Fruit fly (Drosophila melanogaster) whole organism, larva: ENCODE measurements around the gene Dip-B.

Experiments used
- noc ChIP-seq: fragments of 200-800 bp; sonication (Bioruptor generic); optimal IDR thresholded peaks from 3 replicates; lab custom pipeline; 2019; ENCODE audit warnings: missing biosample characterization, mild to moderate bottlenecking, missing genetic modification characterization, moderate library complexity

Dip-B gene

dm6 chr3R:13803185-13803887 lies 21.2 kb downstream of the Dip-B start:
- no peak for TF ChIP-seq noc (tag; lab: Kevin White, UChicago)

dm6 chr3R:13803892-13804710 lies 22.0 kb downstream of the Dip-B start:
- no peak for TF ChIP-seq noc (tag; lab: Kevin White, UChicago)

DNA sequence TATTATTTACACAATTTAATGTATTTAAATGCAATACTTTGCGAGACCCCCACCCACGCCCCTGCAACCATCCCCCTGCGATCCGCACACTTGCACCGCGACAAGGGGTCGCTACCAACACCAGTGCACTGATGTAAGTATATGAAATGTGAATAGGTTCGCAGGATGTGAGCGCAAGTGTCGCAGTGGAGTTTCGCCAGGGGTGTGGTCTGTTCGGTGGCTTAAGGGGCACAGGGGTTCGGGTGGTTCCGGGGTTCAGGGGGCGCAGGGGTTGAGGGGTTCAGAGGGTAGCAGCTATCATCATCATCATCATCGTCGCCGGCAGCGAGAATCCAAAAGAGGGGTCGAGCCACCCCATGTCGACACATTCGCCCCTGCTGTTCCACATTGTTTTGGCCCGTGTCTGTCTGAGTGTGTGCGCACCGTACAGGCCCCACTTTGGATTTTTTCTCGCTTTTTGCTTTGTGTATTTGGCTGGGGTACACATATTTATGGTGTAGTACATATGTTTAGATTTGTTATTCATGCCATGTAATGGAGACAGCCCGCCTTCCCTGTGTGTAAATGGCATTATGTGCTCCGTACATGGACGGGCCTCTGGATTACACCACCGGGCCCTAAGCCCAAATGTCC lies 23.0 kb downstream of the Dip-B start:
- TF ChIP-seq noc (tag; lab: Kevin White, UChicago): no peak

DNA sequence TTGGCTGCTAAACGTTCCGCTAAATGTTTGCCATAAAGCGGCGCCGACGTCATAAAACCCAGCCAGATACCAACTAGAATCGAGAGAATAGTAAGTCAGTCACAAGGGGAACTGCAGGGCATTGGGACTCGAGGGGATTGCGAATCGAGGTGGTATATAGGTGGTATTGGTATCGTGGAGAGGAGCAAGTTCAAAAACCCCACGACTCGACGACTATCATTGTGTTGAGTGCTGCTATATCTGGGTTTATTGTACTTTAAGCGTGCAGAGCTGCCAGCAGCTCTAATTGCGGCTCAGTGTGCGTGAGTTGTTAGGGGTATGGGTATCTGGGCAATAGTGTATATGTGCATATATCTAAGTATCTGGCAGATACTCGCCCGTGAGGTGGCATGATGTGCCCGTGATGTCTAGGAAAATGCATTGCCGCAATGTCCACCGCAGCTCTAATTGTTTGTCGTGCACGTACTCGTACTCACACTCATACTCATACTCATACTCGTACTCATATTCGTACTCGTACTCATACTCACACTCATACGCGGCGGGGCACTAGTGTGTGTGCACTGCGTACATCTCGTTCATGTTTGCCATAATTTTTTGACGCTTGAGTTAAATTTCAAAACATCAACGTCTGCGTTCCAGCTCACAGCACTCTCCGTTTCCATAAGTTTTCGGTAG lies 24.1 kb downstream of the Dip-B start:
- no peak for TF ChIP-seq noc (tag; lab: Kevin White, UChicago)

DNA sequence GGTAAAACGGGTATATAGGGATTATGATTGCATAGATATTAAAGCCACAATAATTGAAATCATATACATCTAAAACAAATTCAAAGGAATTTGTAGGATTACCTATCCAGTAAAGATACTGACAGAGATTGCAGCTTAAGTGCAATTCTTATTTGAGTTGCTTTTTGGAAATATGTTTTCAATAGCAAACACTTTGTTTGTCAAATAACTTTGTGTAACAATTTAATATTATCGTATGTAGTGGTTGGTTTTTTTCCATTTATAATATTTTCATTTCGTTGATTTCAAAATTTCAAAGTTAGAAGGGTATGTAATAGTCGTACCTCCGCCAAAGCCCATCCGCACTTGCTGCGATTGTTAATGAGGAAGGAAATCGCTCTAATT lies 24.6 kb downstream of the Dip-B start:
- no peak for TF ChIP-seq noc (tag; lab: Kevin White, UChicago)

dm6 chr3R:13807330-13807729 lies 25.2 kb downstream of the Dip-B start:
- no peak for TF ChIP-seq noc (tag; lab: Kevin White, UChicago)

dm6 chr3R:13807906-13808305 lies 25.8 kb downstream of the Dip-B start:
- no peak for TF ChIP-seq noc (tag; lab: Kevin White, UChicago)

dm6 chr3R:13809261-13809660 lies 27.2 kb downstream of the Dip-B start:
- no peak for TF ChIP-seq noc (tag; lab: Kevin White, UChicago)

dm6 chr3R:13810308-13810707 lies 28.2 kb downstream of the Dip-B start:
- TF ChIP-seq noc (tag; lab: Kevin White, UChicago): no peak

dm6 chr3R:13811737-13812136 lies 29.6 kb downstream of the Dip-B start:
- no peak for TF ChIP-seq noc (tag; lab: Kevin White, UChicago)

- peak; percentile 27 for TF ChIP-seq noc (tag; lab: Kevin White, UChicago)
Measured at dm6 chr3R:13812736-13813250, 30.7 kb downstream of the Dip-B start, which contains the start of the genes tal-1A, tal-2A, tal-3A and tal-AA. Gene tal-1A, plus strand, starts transcription at chr3R:13813109. Gene tal-2A, plus strand, starts transcription at chr3R:13813109. Gene tal-3A, plus strand, starts transcription at chr3R:13813109. Gene tal-AA, plus strand, starts transcription at chr3R:13813109.

DNA sequence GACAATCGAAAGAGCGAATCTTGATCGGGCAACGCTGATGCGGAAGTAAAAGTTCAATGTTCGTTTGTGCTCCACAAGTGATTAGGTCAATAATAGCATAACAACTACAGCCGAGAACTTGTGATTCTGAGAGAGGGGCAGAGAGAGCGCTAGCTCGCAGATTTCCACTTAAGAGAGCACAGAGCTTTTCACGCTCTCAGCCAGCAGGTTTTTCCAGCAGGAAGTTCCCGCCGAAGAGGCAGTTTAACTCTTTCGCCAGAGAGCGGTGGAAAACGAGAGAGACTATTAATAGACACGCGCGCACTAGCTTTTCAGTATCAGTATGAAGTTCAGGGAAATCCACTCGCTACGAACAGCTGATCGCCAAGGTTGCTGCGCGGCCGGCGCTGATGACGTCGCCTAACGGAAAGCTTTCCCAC lies 32.9 kb downstream of the Dip-B start:
- TF ChIP-seq noc (tag; lab: Kevin White, UChicago): no peak

dm6 chr3R:13815566-13816374 lies 33.7 kb downstream of the Dip-B start:
- no peak for TF ChIP-seq noc (tag; lab: Kevin White, UChicago)

DNA sequence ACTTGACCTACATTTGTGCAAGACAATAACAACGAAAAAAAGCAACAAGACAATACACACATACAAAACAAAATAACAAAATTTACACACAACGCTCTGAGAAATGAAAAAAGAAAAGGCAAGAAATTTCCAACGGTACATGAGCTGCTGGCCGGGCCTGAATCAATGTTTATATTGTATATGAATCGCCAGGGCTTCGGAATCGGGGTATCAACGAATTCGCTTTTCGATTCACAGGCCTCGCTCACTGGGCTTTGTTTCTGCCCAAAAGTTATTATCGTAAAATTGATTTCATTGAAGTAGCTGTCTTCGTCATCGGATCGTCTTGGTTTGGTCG lies 34.3 kb downstream of the Dip-B start:
- TF ChIP-seq noc (tag; lab: Kevin White, UChicago): no peak
